Worm (Caenorhabditis elegans): ENCODE data around the gene clec-170.

The clec-170 gene

DNA sequence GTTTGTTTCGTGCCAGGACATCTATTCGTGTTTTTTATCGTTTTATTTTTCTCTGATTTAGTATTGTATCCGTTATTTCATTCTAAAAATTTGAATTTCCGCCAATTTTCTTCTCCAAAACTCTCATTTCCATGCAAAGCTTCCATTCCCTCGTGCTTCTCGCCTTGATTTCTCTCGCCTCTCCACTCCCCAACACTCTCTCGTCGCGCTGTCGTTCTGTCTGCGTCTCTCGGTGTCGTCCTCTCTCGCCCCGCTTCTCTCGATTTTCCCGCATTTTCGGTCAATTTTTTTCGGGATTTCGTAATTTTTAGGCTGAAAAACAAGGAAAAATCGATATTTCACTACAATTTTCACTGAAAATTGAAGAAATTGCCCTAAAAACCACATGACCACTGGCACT lies 7.9 kb downstream of the clec-170 start, which contains the start of gene C09E9.1:
C09E9.1 (plus strand) TSS at position 286 of the 400 bp plus-strand sequence.
- TF ChIP-seq lin-13 (GFP tag; optimal IDR thresholded peaks at IDR 0.05) (peak; percentile 71), lin-11 (tag; optimal IDR thresholded peaks at IDR 0.05) (peak; percentile 21), ceh-16 (tag; optimal IDR thresholded peaks at IDR 0.05) (no peak), skn-1 (tag; optimal IDR thresholded peaks at IDR 0.05) (no peak), sma-3 (GFP tag; optimal IDR thresholded peaks at IDR 0.05) (peak; percentile 42), nhr-11 (tag; optimal IDR thresholded peaks at IDR 0.05) (no peak), lsy-2 (tag; optimal IDR thresholded peaks at IDR 0.05) (peak; percentile 39 to 81), ztf-11 (tag; optimal IDR thresholded peaks at IDR 0.05) (no peak), nhr-129 (tag; optimal IDR thresholded peaks at IDR 0.05) (peak; percentile 57), aly-2 (tag; optimal IDR thresholded peaks at IDR 0.05) (no peak), gmeb-1 (tag; optimal IDR thresholded peaks at IDR 0.05) (peak; percentile 72), nhr-6 (tag; optimal IDR thresholded peaks at IDR 0.05) (peak; percentile 19), ama-1 (optimal IDR thresholded peaks at IDR 0.05) (no peak), unc-55 (GFP tag; optimal IDR thresholded peaks at IDR 0.05) (peak; percentile 77), alr-1 (tag; optimal IDR thresholded peaks at IDR 0.05) (no peak), snpc-4 (tag; optimal IDR thresholded peaks at IDR 0.05) (no peak), mdl-1 (tag; optimal IDR thresholded peaks at IDR 0.05) (peak; percentile 90 to 99), elt-3 (tag; optimal IDR thresholded peaks at IDR 0.05) (no peak), C34F6.9 (tag; optimal IDR thresholded peaks at IDR 0.05) (peak; percentile 86), crh-2 (tag; optimal IDR thresholded peaks at IDR 0.05) (peak; percentile 72), mab-5 (tag; optimal IDR thresholded peaks at IDR 0.05) (peak; percentile 67), F13H6.1 (tag; optimal IDR thresholded peaks at IDR 0.05) (peak; percentile 52), nhr-10 (tag; optimal IDR thresholded peaks at IDR 0.05) (no peak), sem-4 (tag; optimal IDR thresholded peaks at IDR 0.05) (peak; percentile 17), ceh-82 (tag; optimal IDR thresholded peaks at IDR 0.05) (peak; percentile 48), egl-27 (tag; optimal IDR thresholded peaks at IDR 0.05) (peak; percentile 13), nhr-21 (tag; optimal IDR thresholded peaks at IDR 0.05) (peak; percentile 33), fos-1 (tag; optimal IDR thresholded peaks at IDR 0.05) (peak; percentile 33)

DNA sequence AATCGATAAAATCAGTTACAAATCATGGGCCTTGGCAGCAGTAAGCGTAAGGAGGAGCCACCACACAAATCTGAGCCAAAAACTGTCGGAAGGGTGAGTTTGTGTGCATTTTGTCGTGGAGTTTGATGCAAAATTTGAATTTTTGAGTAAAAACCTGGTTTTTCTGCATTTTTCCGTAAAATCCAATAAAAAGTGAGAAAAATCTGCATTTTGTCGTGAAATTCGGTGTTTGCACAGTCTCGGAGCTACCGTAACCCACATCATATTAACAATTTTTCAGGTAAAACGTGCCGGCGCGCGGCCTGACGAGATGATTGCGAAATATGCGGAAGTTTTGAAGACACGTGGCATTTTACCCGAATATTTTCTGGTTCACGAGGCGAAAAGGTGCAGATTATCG lies 9.2 kb downstream of the clec-170 start:
- TF ChIP-seq nhr-25 (tag; optimal IDR thresholded peaks at IDR 0.05) (no peak), fos-1 (tag; optimal IDR thresholded peaks at IDR 0.05) (no peak), mab-5 (tag; optimal IDR thresholded peaks at IDR 0.05) (no peak), zag-1 (tag; optimal IDR thresholded peaks at IDR 0.05) (no peak), nhr-237 (tag; optimal IDR thresholded peaks at IDR 0.05) (no peak), C34F6.9 (tag; optimal IDR thresholded peaks at IDR 0.05) (no peak)

DNA sequence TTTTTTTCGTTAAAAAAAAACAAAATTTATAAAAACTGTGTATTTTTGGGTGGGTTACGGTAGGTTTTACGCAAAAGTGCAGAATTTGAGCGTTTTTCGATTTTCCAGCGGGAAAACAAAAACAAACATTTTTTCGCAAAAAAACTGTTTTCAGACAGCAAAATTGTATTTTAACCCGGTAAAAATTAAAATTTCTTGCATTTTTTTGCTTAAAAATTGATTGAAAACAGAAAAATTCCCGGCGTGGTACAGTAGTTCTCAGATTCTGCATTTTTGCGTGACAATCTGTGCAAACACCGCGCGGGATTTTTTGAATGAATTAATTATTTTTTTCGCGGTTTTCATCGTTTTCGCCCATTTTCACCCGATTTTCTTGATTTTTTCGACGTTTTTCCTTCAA lies 10.4 kb downstream of the clec-170 start:
- TF ChIP-seq lin-11 (tag; optimal IDR thresholded peaks at IDR 0.05): no peak
- no peak for TF ChIP-seq zag-1 (tag; optimal IDR thresholded peaks at IDR 0.05)
- no peak for TF ChIP-seq Y55F3AM.14 (GFP tag; optimal IDR thresholded peaks at IDR 0.05)
- TF ChIP-seq C34F6.9 (tag; optimal IDR thresholded peaks at IDR 0.05): no peak

DNA sequence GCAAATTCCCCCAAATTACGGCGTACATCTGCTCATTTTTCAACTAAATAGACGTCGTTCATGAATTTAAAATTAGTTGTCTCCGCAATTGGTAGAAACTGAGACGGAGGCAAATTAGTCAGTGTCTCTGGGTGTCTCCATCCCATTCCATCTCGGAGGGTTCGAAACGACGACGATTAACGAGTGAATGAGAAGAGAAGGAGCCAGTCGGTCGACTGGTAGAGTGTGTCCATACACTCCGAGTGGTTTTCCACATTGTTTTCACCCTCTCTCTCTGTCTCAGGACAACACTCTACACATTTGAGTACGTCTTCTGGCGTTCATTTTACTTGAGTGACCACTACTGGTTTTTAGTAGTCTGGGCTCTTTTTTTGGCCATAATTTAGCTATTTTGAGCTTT lies 12.3 kb downstream of the clec-170 start:
- TF ChIP-seq unc-55 (GFP tag; optimal IDR thresholded peaks at IDR 0.05) (peak; percentile 44), elt-3 (tag; optimal IDR thresholded peaks at IDR 0.05) (no peak), nhr-129 (tag; optimal IDR thresholded peaks at IDR 0.05) (peak; percentile 10), unc-62 (GFP tag; optimal IDR thresholded peaks at IDR 0.05) (no peak)

DNA sequence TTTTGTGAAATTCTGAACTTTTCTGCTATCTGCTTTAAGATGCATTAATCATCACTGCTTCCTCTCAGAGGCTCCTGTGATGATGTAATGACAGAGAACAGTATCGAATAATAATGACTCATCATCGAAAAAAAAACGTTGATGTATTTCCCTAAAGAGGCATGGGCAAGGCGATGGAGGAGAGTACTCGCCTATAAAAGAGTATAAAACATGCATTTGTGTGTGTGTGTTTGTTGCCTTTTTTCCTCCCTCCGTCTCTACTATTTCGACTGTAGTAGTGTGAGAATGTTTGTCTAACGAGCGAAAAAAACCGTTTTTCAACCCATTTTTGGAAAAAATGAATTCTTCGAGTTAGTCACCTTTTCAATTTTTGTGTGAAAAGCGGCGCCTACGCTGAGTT lies 18.2 kb downstream of the clec-170 start:
- TF ChIP-seq lin-39 (tag; optimal IDR thresholded peaks at IDR 0.05) (no peak), fos-1 (tag; optimal IDR thresholded peaks at IDR 0.05) (peak; percentile 74)

DNA sequence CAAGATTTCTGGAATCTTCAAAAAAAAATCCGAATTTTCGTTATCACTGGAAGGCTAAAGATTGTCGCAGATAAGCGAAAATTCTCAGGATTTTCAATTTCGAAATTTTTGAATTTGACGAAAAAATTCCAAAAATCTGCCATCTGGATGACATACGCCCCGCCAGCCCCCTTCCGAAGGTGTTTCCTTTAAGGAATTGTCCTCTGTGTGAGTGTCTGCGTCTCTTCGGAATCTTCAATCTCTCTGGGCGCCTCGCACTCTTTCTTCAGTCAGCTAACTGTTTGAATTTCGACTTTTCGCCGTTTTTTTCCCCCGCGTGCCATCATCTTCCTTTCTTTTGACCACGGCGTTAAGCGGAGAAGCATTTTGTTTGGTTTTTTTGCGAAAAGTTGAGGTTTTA lies 19.9 kb downstream of the clec-170 start:
- TF ChIP-seq mbf-1 (tag; optimal IDR thresholded peaks at IDR 0.05): no peak
- TF ChIP-seq snpc-4 (tag; optimal IDR thresholded peaks at IDR 0.05): no peak
- no peak for TF ChIP-seq ama-1 (optimal IDR thresholded peaks at IDR 0.05)
- TF ChIP-seq unc-39 (tag; optimal IDR thresholded peaks at IDR 0.05): no peak
- TF ChIP-seq gmeb-1 (tag; optimal IDR thresholded peaks at IDR 0.05): no peak
- no peak for TF ChIP-seq R02D3.7 (tag; optimal IDR thresholded peaks at IDR 0.05)
- no peak for TF ChIP-seq aly-2 (tag; optimal IDR thresholded peaks at IDR 0.05)
- no peak for TF ChIP-seq ceh-16 (tag; optimal IDR thresholded peaks at IDR 0.05)
- no peak for TF ChIP-seq ztf-4 (tag; optimal IDR thresholded peaks at IDR 0.05)
- TF ChIP-seq dmd-4 (tag; optimal IDR thresholded peaks at IDR 0.05): no peak
- no peak for TF ChIP-seq sem-4 (tag; optimal IDR thresholded peaks at IDR 0.05)
- TF ChIP-seq ztf-1 (GFP tag; conservative IDR thresholded peaks at IDR 0.05): no peak
- no peak for TF ChIP-seq egl-27 (tag; optimal IDR thresholded peaks at IDR 0.05)
- no peak for TF ChIP-seq peb-1 (tag; optimal IDR thresholded peaks at IDR 0.05)
- no peak for TF ChIP-seq nhr-21 (tag; optimal IDR thresholded peaks at IDR 0.05)
- TF ChIP-seq lin-11 (tag; optimal IDR thresholded peaks at IDR 0.05): no peak
- TF ChIP-seq Y55F3AM.14 (GFP tag; optimal IDR thresholded peaks at IDR 0.05): no peak
- TF ChIP-seq nhr-25 (tag; optimal IDR thresholded peaks at IDR 0.05): no peak
- TF ChIP-seq ceh-82 (tag; optimal IDR thresholded peaks at IDR 0.05): no peak
